Worm (Caenorhabditis elegans): ENCODE data around the gene T11B7.5.

DNA sequence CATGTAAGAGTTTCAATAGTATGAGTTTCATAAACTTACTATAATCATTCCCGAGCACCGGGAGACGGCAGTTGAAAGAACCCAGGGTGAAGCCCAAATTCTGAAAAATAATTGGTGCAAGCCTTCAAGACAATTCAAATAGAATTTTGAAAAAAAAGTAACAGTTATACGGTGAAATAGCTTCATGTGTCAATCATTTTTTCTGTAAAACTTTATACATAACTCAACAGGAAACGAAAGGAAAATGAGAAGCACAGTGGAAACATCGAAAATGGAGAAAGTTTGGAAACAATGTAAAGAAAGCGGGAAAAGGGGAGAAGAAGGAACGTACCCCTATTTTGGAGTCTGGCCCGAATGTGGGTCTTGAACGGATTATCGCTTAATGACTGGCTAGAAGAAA, 17.1 kb upstream of the T11B7.5 start, which contains the start of gene C09G9.3:
- TF ChIP-seq hsf-1 (GFP tag; IDR thresholded peaks at IDR 0.05) = no peak
- no peak for TF ChIP-seq C06A6.2 (GFP tag; conservative IDR thresholded peaks at IDR 0.05)
- no peak for TF ChIP-seq lin-26 (GFP tag; IDR thresholded peaks at IDR 0.05)

Data from whole organism, young adult.